Fruit fly (Drosophila melanogaster) whole organism, embryonic: ENCODE results near the gene CG17666.

Experiments
- Adf1 ChIP-seq: fragments of 200-800 bp; sonication (Bioruptor generic); IDR thresholded peaks from 2 replicates; pipeline ENCODE4 v1.3.6; 2022; ENCODE audit warnings: missing biosample characterization, missing genetic modification characterization
- Atf3 ChIP-seq: fragments of 200-800 bp; sonication (Bioruptor generic); optimal IDR thresholded peaks from 3 replicates; lab custom pipeline; 2016; ENCODE audit warnings: missing biosample characterization, missing genetic modification characterization
- CG14050 ChIP-seq: fragments of 200-800 bp; sonication (Bioruptor generic); IDR thresholded peaks from 3 replicates; pipeline ENCODE4 v1.3.6; 2022; ENCODE audit warnings: missing biosample characterization, missing genetic modification characterization
- CG14441 ChIP-seq: fragments of 200-800 bp; sonication (Bioruptor generic); IDR thresholded peaks from 2 replicates; pipeline ENCODE4 v1.3.6; 2022; ENCODE audit warnings: missing biosample characterization, missing genetic modification characterization
- CG14965 ChIP-seq: fragments of 200-800 bp; sonication (Bioruptor generic); optimal IDR thresholded peaks from 2 replicates; lab custom pipeline; 2016; ENCODE audit warnings: missing biosample characterization, missing genetic modification characterization, borderline replicate concordance
- CG15514 ChIP-seq: fragments of 200-800 bp; sonication (Bioruptor generic); optimal IDR thresholded peaks from 3 replicates; lab custom pipeline; 2017; ENCODE audit warnings: missing biosample characterization, missing genetic modification characterization, mild to moderate bottlenecking, moderate library complexity, missing genetic modification reagents
- CG16863 ChIP-seq: fragments of 200-800 bp; sonication (Bioruptor generic); optimal IDR thresholded peaks from 3 replicates; lab custom pipeline; 2016; ENCODE audit warnings: missing biosample characterization, missing genetic modification characterization
- CG17359 ChIP-seq: fragments of 200-800 bp; sonication (Bioruptor generic); optimal IDR thresholded peaks from 3 replicates; lab custom pipeline; 2018; ENCODE audit warnings: missing biosample characterization, mild to moderate bottlenecking, missing genetic modification characterization, moderate library complexity
- CG17612 ChIP-seq: fragments of 200-800 bp; sonication (Bioruptor generic); IDR thresholded peaks from 2 replicates; pipeline ENCODE4 v1.3.6; 2022; ENCODE audit warnings: missing biosample characterization, missing genetic modification characterization
- CG18476 ChIP-seq: fragments of 200-800 bp; sonication (Bioruptor generic); optimal IDR thresholded peaks from 2 replicates; lab custom pipeline; 2016; ENCODE audit warnings: missing biosample characterization, mild to moderate bottlenecking, missing genetic modification characterization
- CG2199 ChIP-seq: fragments of 200-800 bp; sonication (Bioruptor generic); IDR thresholded peaks from 3 replicates; pipeline ENCODE4 v1.3.6; 2022; ENCODE audit warnings: missing biosample characterization, missing genetic modification characterization
- CG33213 ChIP-seq: fragments of 200-800 bp; sonication (Bioruptor generic); optimal IDR thresholded peaks from 3 replicates; lab custom pipeline; 2016; ENCODE audit warnings: missing biosample characterization, missing genetic modification characterization
- CG4360 ChIP-seq: fragments of 200-800 bp; sonication (Bioruptor generic); IDR thresholded peaks from 2 replicates; pipeline ENCODE4 v1.3.6; 2022; ENCODE audit warnings: missing biosample characterization, missing genetic modification characterization
- CG4707 ChIP-seq: fragments of 200-800 bp; sonication (Bioruptor generic); optimal IDR thresholded peaks from 2 replicates; lab custom pipeline; 2018; ENCODE audit warnings: missing biosample characterization, mild to moderate bottlenecking, missing genetic modification characterization, moderate library complexity
- CG4820 ChIP-seq: fragments of 200-800 bp; sonication (Bioruptor generic); optimal IDR thresholded peaks from 3 replicates; lab custom pipeline; 2016; ENCODE audit warnings: missing biosample characterization, missing genetic modification characterization
- CG6689 ChIP-seq: fragments of 200-800 bp; sonication (Bioruptor generic); IDR thresholded peaks from 2 replicates; pipeline ENCODE4 v1.3.6; 2022; ENCODE audit warnings: missing biosample characterization, missing genetic modification characterization
- CG9215 ChIP-seq: fragments of 200-800 bp; sonication (Bioruptor generic); IDR thresholded peaks from 2 replicates; pipeline ENCODE4 v1.3.6; 2022; ENCODE audit warnings: missing biosample characterization, missing genetic modification characterization
- Chrac-16 ChIP-seq: fragments of 200-800 bp; sonication (Bioruptor generic); optimal IDR thresholded peaks from 3 replicates; lab custom pipeline; 2016; ENCODE audit warnings: missing biosample characterization, missing genetic modification characterization
- CkIIα-i1 ChIP-seq: fragments of 200-800 bp; sonication (Bioruptor generic); IDR thresholded peaks from 2 replicates; pipeline ENCODE4 v1.3.6; 2022; ENCODE audit warnings: missing biosample characterization, missing genetic modification characterization
- D19B ChIP-seq: fragments of 200-800 bp; sonication (Bioruptor generic); optimal IDR thresholded peaks from 2 replicates; lab custom pipeline; 2017; ENCODE audit warnings: missing biosample characterization, mild to moderate bottlenecking, missing genetic modification characterization
- Eip74EF ChIP-seq, 2 experiments: fragments of 200-800 bp in 1 of 2; fragments of >200 bp in 1 of 2; sonication (Bioruptor generic) in 1 of 2; optimal IDR thresholded peaks; 2 replicates each; lab custom pipeline; 2017 to 2019; ENCODE audit warnings: missing biosample characterization in 2 of 2, missing genetic modification characterization in 2 of 2, mild to moderate bottlenecking in 1 of 2, moderate library complexity in 1 of 2
- Fer1 ChIP-seq: fragments of 200-800 bp; sonication (Bioruptor generic); optimal IDR thresholded peaks from 2 replicates; lab custom pipeline; 2017; ENCODE audit warnings: missing biosample characterization, mild to moderate bottlenecking, missing genetic modification characterization
- Lim3 ChIP-seq: fragments of 200-800 bp; sonication (Bioruptor generic); IDR thresholded peaks from 2 replicates; pipeline ENCODE4 v1.3.6; 2022; ENCODE audit warnings: missing biosample characterization, missing genetic modification characterization
- Mrtf ChIP-seq: fragments of 200-800 bp; sonication (Bioruptor generic); IDR thresholded peaks from 3 replicates; pipeline ENCODE4 v1.3.6; 2022; ENCODE audit warnings: missing biosample characterization, missing genetic modification characterization
- Pdp1 ChIP-seq, 2 experiments: fragments of 200-800 bp; sonication (Bioruptor generic); optimal IDR thresholded peaks; 3 replicates each; lab custom pipeline; 2016; ENCODE audit warnings: missing biosample characterization in 2 of 2, missing genetic modification characterization in 2 of 2, mild to moderate bottlenecking in 1 of 2, moderate library complexity in 1 of 2
- Sox102F ChIP-seq: fragments of 200-800 bp; sonication (Bioruptor generic); optimal IDR thresholded peaks from 2 replicates; lab custom pipeline; 2018; ENCODE audit warnings: missing biosample characterization, mild to moderate bottlenecking, missing genetic modification characterization, moderate library complexity
- Spps ChIP-seq: fragments of 200-800 bp; sonication (Bioruptor generic); optimal IDR thresholded peaks from 2 replicates; lab custom pipeline; 2018; ENCODE audit warnings: missing biosample characterization, mild to moderate bottlenecking, missing genetic modification characterization
- Vsx1 ChIP-seq: fragments of 200-800 bp; sonication (Bioruptor generic); optimal IDR thresholded peaks from 2 replicates; lab custom pipeline; 2017; ENCODE audit warnings: missing biosample characterization, mild to moderate bottlenecking, missing genetic modification characterization, missing genetic modification reagents
- Xbp1 ChIP-seq: fragments of 200-800 bp; sonication (Bioruptor generic); optimal IDR thresholded peaks from 3 replicates; lab custom pipeline; 2016; ENCODE audit warnings: missing biosample characterization, mild to moderate bottlenecking, missing genetic modification characterization
- amos ChIP-seq: fragments of 200-800 bp; sonication (Bioruptor generic); IDR thresholded peaks from 2 replicates; pipeline ENCODE4 v1.3.6; 2022; ENCODE audit warnings: missing biosample characterization, missing genetic modification characterization; ENCODE audit not compliant: partially characterized antibody
- ato ChIP-seq: fragments of 200-800 bp; sonication (Bioruptor generic); IDR thresholded peaks from 2 replicates; pipeline ENCODE4 v1.3.6; 2022; ENCODE audit warnings: missing biosample characterization, missing genetic modification characterization; ENCODE audit not compliant: partially characterized antibody
- az2 ChIP-seq: fragments of 200-800 bp; sonication (Bioruptor generic); optimal IDR thresholded peaks from 3 replicates; lab custom pipeline; 2016; ENCODE audit warnings: missing biosample characterization, missing genetic modification characterization
- br ChIP-seq: fragments of >200 bp; optimal IDR thresholded peaks from 2 replicates; lab custom pipeline; 2017
- bsh ChIP-seq, 2 experiments: fragments of 200-800 bp; sonication (Bioruptor generic); optimal IDR thresholded peaks; 2 replicates each; lab custom pipeline; 2017 to 2018; ENCODE audit warnings: mild to moderate bottlenecking in 2 of 2, missing biosample characterization in 2 of 2, missing genetic modification characterization in 2 of 2, moderate library complexity in 1 of 2
- chn ChIP-seq: fragments of 200-800 bp; sonication (Bioruptor generic); optimal IDR thresholded peaks from 2 replicates; lab custom pipeline; 2016; ENCODE audit warnings: missing biosample characterization, missing genetic modification characterization
- croc ChIP-seq: fragments of 200-800 bp; sonication (Bioruptor generic); conservative IDR thresholded peaks from 3 replicates; pipeline ENCODE4 v1.3.6; 2022; ENCODE audit warnings: missing biosample characterization, missing genetic modification characterization
- disco-r ChIP-seq: fragments of 200-800 bp; sonication (Bioruptor generic); optimal IDR thresholded peaks from 2 replicates; lab custom pipeline; 2016; ENCODE audit warnings: missing biosample characterization, missing genetic modification characterization
- dmrt99B ChIP-seq: fragments of 200-800 bp; sonication (Bioruptor generic); optimal IDR thresholded peaks from 2 replicates; lab custom pipeline; 2018; ENCODE audit warnings: missing biosample characterization, mild to moderate bottlenecking, missing genetic modification characterization, moderate library complexity
- gfzf ChIP-seq: fragments of 200-800 bp; sonication (Bioruptor generic); optimal IDR thresholded peaks from 2 replicates; lab custom pipeline; 2016; ENCODE audit warnings: missing biosample characterization, mild to moderate bottlenecking, missing genetic modification characterization, moderate library complexity
- gsb ChIP-seq: fragments of 200-800 bp; sonication (Bioruptor generic); IDR thresholded peaks from 2 replicates; pipeline ENCODE4 v1.3.6; 2022; ENCODE audit warnings: missing biosample characterization, missing genetic modification characterization
- ind ChIP-seq: fragments of 200-800 bp; sonication (Bioruptor generic); optimal IDR thresholded peaks from 3 replicates; lab custom pipeline; 2016; ENCODE audit warnings: missing biosample characterization, missing genetic modification characterization
- kah ChIP-seq: fragments of 200-800 bp; sonication (Bioruptor generic); optimal IDR thresholded peaks from 2 replicates; lab custom pipeline; 2018; ENCODE audit warnings: missing biosample characterization, mild to moderate bottlenecking, missing genetic modification characterization
- nom ChIP-seq: fragments of 200-800 bp; sonication (Bioruptor generic); optimal IDR thresholded peaks from 2 replicates; lab custom pipeline; 2017; ENCODE audit warnings: missing biosample characterization, missing genetic modification characterization, mild to moderate bottlenecking, moderate library complexity, missing genetic modification reagents
- schlank ChIP-seq: fragments of 200-800 bp; sonication (Bioruptor generic); optimal IDR thresholded peaks from 2 replicates; lab custom pipeline; 2018; ENCODE audit warnings: missing biosample characterization, mild to moderate bottlenecking, missing genetic modification characterization
- sens-2 ChIP-seq: fragments of 200-800 bp; sonication (Bioruptor generic); IDR thresholded peaks from 2 replicates; pipeline ENCODE4 v1.3.6; 2022; ENCODE audit warnings: missing biosample characterization, missing genetic modification characterization
- stc ChIP-seq: fragments of 200-800 bp; sonication (Bioruptor generic); IDR thresholded peaks from 2 replicates; pipeline ENCODE4 v1.3.6; 2022; ENCODE audit warnings: missing biosample characterization, missing genetic modification characterization
- tap ChIP-seq: fragments of 200-800 bp; optimal IDR thresholded peaks from 3 replicates; lab custom pipeline; 2019; ENCODE audit warnings: missing biosample characterization, mild to moderate bottlenecking, missing genetic modification characterization, moderate library complexity
- z ChIP-seq: fragments of 200-800 bp; sonication (Bioruptor generic); IDR thresholded peaks from 3 replicates; pipeline ENCODE4 v1.3.6; 2022; ENCODE audit warnings: missing biosample characterization, missing genetic modification characterization
- zen ChIP-seq: fragments of 200-800 bp; sonication (Bioruptor generic); optimal IDR thresholded peaks from 3 replicates; lab custom pipeline; 2018; ENCODE audit warnings: missing biosample characterization, mild to moderate bottlenecking, missing genetic modification characterization, moderate library complexity
- zfh2 ChIP-seq: fragments of 200-800 bp; sonication (Bioruptor generic); optimal IDR thresholded peaks from 2 replicates; lab custom pipeline; 2016; ENCODE audit warnings: missing biosample characterization, missing genetic modification characterization

The CG17666 gene

DNA sequence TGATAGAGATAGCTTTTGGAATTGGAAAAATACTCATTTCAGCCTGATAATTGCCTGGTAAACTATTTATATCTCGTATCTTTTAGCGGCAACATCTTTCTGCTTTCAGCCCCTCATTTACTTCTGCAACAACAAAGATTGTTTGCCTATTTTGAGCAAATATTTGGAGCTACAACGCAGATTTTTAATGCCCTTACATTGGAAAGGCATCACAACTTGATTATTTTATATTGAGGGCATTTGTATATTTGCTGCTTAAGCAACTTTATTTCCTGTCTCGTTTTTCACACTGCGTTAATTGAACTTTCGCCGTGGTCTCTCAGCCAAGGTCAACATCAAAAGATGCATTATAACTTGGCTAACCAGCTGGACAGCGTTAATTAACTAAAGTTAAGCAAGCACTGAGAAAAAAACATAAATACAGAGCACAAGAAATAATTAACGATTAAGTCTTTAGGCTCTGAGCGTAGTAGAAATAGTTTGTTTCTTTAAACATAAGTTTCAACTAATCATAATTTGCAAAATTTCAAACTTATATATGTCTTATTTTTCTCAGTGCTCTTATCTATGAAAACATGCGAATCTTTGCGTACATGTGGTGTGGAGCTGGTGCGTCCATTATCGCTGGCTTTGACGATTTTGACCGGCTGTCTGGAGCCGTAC is 50.3 kb downstream of the CG17666 start (continued):
- TF ChIP-seq ato (GFP tag; lab: Robert Waterston, UW) (no peak), nom (GFP tag; lab: Kevin White, UChicago) (peak; percentile 20), br (no peak), Fer1 (GFP tag; lab: Kevin White, UChicago) (peak; percentile 29), CG17612 (no peak), tap (tag; lab: Kevin White, UChicago) (peak; percentile 7), z (GFP tag; lab: Robert Waterston, UW) (no peak), croc (GFP tag; lab: Robert Waterston, UW) (no peak), stc (GFP tag; lab: Robert Waterston, UW) (0 out of 2 replicates have a peak, but pooled peaks have one; percentile 49), CG15514 (peak; percentile 28), Lim3 (GFP tag; lab: Robert Waterston, UW) (no peak), dmrt99B (peak; percentile 68), Sox102F (peak; percentile 79), Mrtf (GFP tag; lab: Robert Waterston, UW) (no peak), CG4820 (GFP tag; lab: Kevin White, UChicago) (peak; percentile 22), CG14050 (GFP tag; lab: Robert Waterston, UW) (0 out of 3 replicates have a peak, but pooled peaks have one; percentile 34), CG14441 (GFP tag; lab: Robert Waterston, UW) (peak; percentile 61), zen (tag; lab: Kevin White, UChicago) (no peak), sens-2 (peak; percentile 8; the same call in 1 of the 2 replicates), CG16863 (GFP tag; lab: Kevin White, UChicago) (peak; percentile 25), zfh2 (peak; percentile 44), CG18476 (GFP tag; lab: Kevin White, UChicago) (peak; percentile 41), CG14965 (GFP tag; lab: Kevin White, UChicago) (no peak), CG4707 (GFP tag; lab: Kevin White, UChicago) (no peak), CG6689 (GFP tag; lab: Robert Waterston, UW) (no peak; the same call in 1 of the 2 replicates), CG9215 (GFP tag; lab: Robert Waterston, UW) (no peak), CkIIα-i1 (GFP tag; lab: Robert Waterston, UW) (no peak), Pdp1 (GFP tag; optimal IDR thresholded peaks at IDR 0.05; lab: Kevin White, UChicago) (peak in 1 of 2 experiments; percentile 27), Adf1 (GFP tag; lab: Robert Waterston, UW) (no peak), bsh (GFP tag; optimal IDR thresholded peaks at IDR 0.05; lab: Kevin White, UChicago) (peak; percentile 46 to 64), amos (GFP tag; lab: Robert Waterston, UW) (no peak), Chrac-16 (GFP tag; lab: Kevin White, UChicago) (peak; percentile 30), Vsx1 (no peak), ind (GFP tag; lab: Kevin White, UChicago) (peak; percentile 43), gfzf (GFP tag; lab: Kevin White, UChicago) (no peak), D19B (GFP tag; lab: Kevin White, UChicago) (peak; percentile 6), disco-r (GFP tag; lab: Kevin White, UChicago) (no peak), CG17359 (tag; lab: Kevin White, UChicago) (peak; percentile 60), kah (GFP tag; lab: Kevin White, UChicago) (no peak), Atf3 (GFP tag; lab: Kevin White, UChicago) (no peak), CG33213 (GFP tag; lab: Kevin White, UChicago) (no peak), CG2199 (no peak), chn (peak; percentile 24), Spps (no peak), Xbp1 (GFP tag; lab: Kevin White, UChicago) (peak; percentile 67), CG4360 (no peak), schlank (tag; lab: Kevin White, UChicago) (no peak), Eip74EF (GFP tag; optimal IDR thresholded peaks at IDR 0.05; lab: Kevin White, UChicago) (peak in 1 of 2 experiments; percentile 39), az2 (GFP tag; lab: Kevin White, UChicago) (peak; percentile 29), gsb (GFP tag; lab: Robert Waterston, UW) (no peak; the same call in 1 of the 2 replicates)
